Fruit fly (Drosophila melanogaster): Measurements from ENCODE around the gene CG17564.

The CG17564 gene

dm6 chr2L:19299833-19300305, at the start of gene CG17564, which contains the start of gene CG10750:
TSS of gene CG17564 (minus strand) at chr2L:19299933.
TSS of gene CG10750 (plus strand) at chr2L:19300255.
- TF ChIP-seq insv (optimal IDR thresholded peaks at IDR 0.05) = no peak
- no peak for TF ChIP-seq h (optimal IDR thresholded peaks at IDR 0.05)
- no peak for TF ChIP-seq ttk (optimal IDR thresholded peaks at IDR 0.05)
- no peak for TF ChIP-seq Sin3A (optimal IDR thresholded peaks at IDR 0.05)
- TF ChIP-seq Myc (optimal IDR thresholded peaks at IDR 0.05) = no peak
- no peak for TF ChIP-seq psq (optimal IDR thresholded peaks at IDR 0.05)

- TF ChIP-seq ttk (optimal IDR thresholded peaks at IDR 0.05) (no peak), insv (optimal IDR thresholded peaks at IDR 0.05) (no peak), psq (optimal IDR thresholded peaks at IDR 0.05) (no peak), Myc (optimal IDR thresholded peaks at IDR 0.05) (no peak), Sin3A (optimal IDR thresholded peaks at IDR 0.05) (no peak), h (optimal IDR thresholded peaks at IDR 0.05) (no peak)
Measured at dm6 chr2L:19342767-19343166, 43.0 kb upstream of the CG17564 start.

- TF ChIP-seq h (optimal IDR thresholded peaks at IDR 0.05) = no peak
- TF ChIP-seq ttk (optimal IDR thresholded peaks at IDR 0.05) = no peak
- no peak for TF ChIP-seq insv (optimal IDR thresholded peaks at IDR 0.05)
- no peak for TF ChIP-seq Sin3A (optimal IDR thresholded peaks at IDR 0.05)
- no peak for TF ChIP-seq psq (optimal IDR thresholded peaks at IDR 0.05)
- TF ChIP-seq Myc (optimal IDR thresholded peaks at IDR 0.05) = no peak
Measured at dm6 chr2L:19342018-19342417, 42.3 kb upstream of the CG17564 start.

- TF ChIP-seq ttk (optimal IDR thresholded peaks at IDR 0.05) (no peak), insv (optimal IDR thresholded peaks at IDR 0.05) (no peak), Sin3A (optimal IDR thresholded peaks at IDR 0.05) (no peak), h (optimal IDR thresholded peaks at IDR 0.05) (no peak), Myc (optimal IDR thresholded peaks at IDR 0.05) (no peak), psq (optimal IDR thresholded peaks at IDR 0.05) (no peak)
Measured at dm6 chr2L:19341074-19341806, 41.5 kb upstream of the CG17564 start.

dm6 chr2L:19339023-19339422, 39.3 kb upstream of the CG17564 start:
- TF ChIP-seq ttk (optimal IDR thresholded peaks at IDR 0.05) = no peak
- TF ChIP-seq insv (optimal IDR thresholded peaks at IDR 0.05) = no peak

dm6 chr2L:19337971-19338732, 38.4 kb upstream of the CG17564 start:
- no peak for TF ChIP-seq psq (optimal IDR thresholded peaks at IDR 0.05)
- TF ChIP-seq Myc (optimal IDR thresholded peaks at IDR 0.05) = no peak
- no peak for TF ChIP-seq ttk (optimal IDR thresholded peaks at IDR 0.05)
- TF ChIP-seq insv (optimal IDR thresholded peaks at IDR 0.05) = no peak
- TF ChIP-seq Sin3A (optimal IDR thresholded peaks at IDR 0.05) = no peak
- TF ChIP-seq h (optimal IDR thresholded peaks at IDR 0.05) = no peak

- TF ChIP-seq h (optimal IDR thresholded peaks at IDR 0.05) (no peak), ttk (optimal IDR thresholded peaks at IDR 0.05) (no peak), psq (optimal IDR thresholded peaks at IDR 0.05) (no peak), Myc (optimal IDR thresholded peaks at IDR 0.05) (no peak), insv (optimal IDR thresholded peaks at IDR 0.05) (no peak), Sin3A (optimal IDR thresholded peaks at IDR 0.05) (no peak)
Measured at dm6 chr2L:19335052-19335451, 35.3 kb upstream of the CG17564 start.

- TF ChIP-seq h (optimal IDR thresholded peaks at IDR 0.05) (no peak), Sin3A (optimal IDR thresholded peaks at IDR 0.05) (no peak), insv (optimal IDR thresholded peaks at IDR 0.05) (no peak), psq (optimal IDR thresholded peaks at IDR 0.05) (no peak), Myc (optimal IDR thresholded peaks at IDR 0.05) (no peak), ttk (optimal IDR thresholded peaks at IDR 0.05) (no peak)
Measured at dm6 chr2L:19333972-19334371, 34.2 kb upstream of the CG17564 start.

dm6 chr2L:19328610-19329009, 28.9 kb upstream of the CG17564 start:
- TF ChIP-seq Sin3A (optimal IDR thresholded peaks at IDR 0.05) (no peak), h (optimal IDR thresholded peaks at IDR 0.05) (no peak), ttk (optimal IDR thresholded peaks at IDR 0.05) (no peak), insv (optimal IDR thresholded peaks at IDR 0.05) (no peak)

dm6 chr2L:19327828-19328227, 28.1 kb upstream of the CG17564 start:
- TF ChIP-seq Sin3A (optimal IDR thresholded peaks at IDR 0.05) = no peak
- no peak for TF ChIP-seq insv (optimal IDR thresholded peaks at IDR 0.05)
- TF ChIP-seq ttk (optimal IDR thresholded peaks at IDR 0.05) = no peak

- TF ChIP-seq ttk (optimal IDR thresholded peaks at IDR 0.05) (no peak), Sin3A (optimal IDR thresholded peaks at IDR 0.05) (no peak), psq (optimal IDR thresholded peaks at IDR 0.05) (no peak), insv (optimal IDR thresholded peaks at IDR 0.05) (no peak), Myc (optimal IDR thresholded peaks at IDR 0.05) (no peak), h (optimal IDR thresholded peaks at IDR 0.05) (no peak)
Measured at dm6 chr2L:19326819-19327425, 27.2 kb upstream of the CG17564 start.

dm6 chr2L:19325420-19325819, 25.7 kb upstream of the CG17564 start:
- no peak for TF ChIP-seq Myc (optimal IDR thresholded peaks at IDR 0.05)
